Worm (Caenorhabditis elegans): ENCODE measurements around the gene K08E5.5.

Gene K08E5.5

DNA sequence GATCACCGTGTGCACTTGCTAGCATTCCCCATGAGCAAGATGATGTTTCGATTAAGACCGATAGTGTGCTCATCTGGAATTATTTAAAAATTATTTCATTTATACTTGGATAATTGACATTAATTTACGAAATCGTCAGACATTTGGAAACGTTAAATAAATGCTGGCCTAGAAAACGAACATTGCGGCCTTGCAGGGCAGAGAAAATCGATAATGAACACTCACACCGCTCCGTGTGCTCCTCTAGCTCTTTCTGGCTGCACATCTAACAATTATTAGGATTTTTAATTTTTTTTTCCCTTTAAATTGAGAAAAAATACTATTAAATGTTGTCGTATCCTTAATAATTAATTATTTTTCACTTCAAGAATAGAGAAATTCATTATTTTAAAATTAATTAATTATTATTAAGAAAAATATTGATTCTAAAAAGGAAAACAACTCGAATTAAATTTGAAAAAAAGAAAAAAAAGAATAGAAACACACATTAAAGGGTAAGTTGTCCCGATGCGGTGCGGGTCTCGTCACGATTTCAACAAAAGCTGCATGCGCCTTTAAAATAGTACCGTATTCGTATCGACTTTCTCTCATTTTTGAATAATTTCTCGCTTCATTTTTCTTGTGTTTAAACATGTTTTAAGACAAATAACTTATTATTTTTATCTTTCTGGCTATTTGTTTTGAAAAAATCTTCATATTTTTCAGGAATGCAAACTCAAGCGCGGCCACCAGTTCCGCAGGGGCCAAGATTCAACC, 40.0 kb downstream of the K08E5.5 start, which contains the start of the genes gtf-2H3 and ham-3:
Gene gtf-2H3, minus strand, starts transcription at position 73 of the 756 bp plus-strand sequence.
Gene ham-3, plus strand, starts transcription at position 706 of the 756 bp plus-strand sequence.
- TF ChIP-seq pes-1 (GFP tag; IDR thresholded peaks at IDR 0.05) (0 out of 2 replicates have a peak, but pooled peaks have one; percentile 48), hnd-1 (tag; optimal IDR thresholded peaks at IDR 0.05) (no peak), hmbx-1 (tag; optimal IDR thresholded peaks at IDR 0.05) (no peak)

- TF ChIP-seq tra-4 (tag; optimal IDR thresholded peaks at IDR 0.05) (no peak), ceh-36 (tag; optimal IDR thresholded peaks at IDR 0.05) (no peak), F13C5.2 (tag; optimal IDR thresholded peaks at IDR 0.05) (no peak), ceh-13 (GFP tag; optimal IDR thresholded peaks at IDR 0.05) (no peak), tbx-37 (GFP tag; conservative IDR thresholded peaks at IDR 0.05) (no peak), hnd-1 (tag; optimal IDR thresholded peaks at IDR 0.05) (no peak), aly-1 (tag; optimal IDR thresholded peaks at IDR 0.05) (no peak), hmg-4 (GFP tag; optimal IDR thresholded peaks at IDR 0.05) (no peak), B0310.2 (tag; optimal IDR thresholded peaks at IDR 0.05) (no peak), scrt-1 (GFP tag; IDR thresholded peaks at IDR 0.05) (no peak), pes-1 (GFP tag; IDR thresholded peaks at IDR 0.05) (no peak), tbx-11 (GFP tag; IDR thresholded peaks at IDR 0.05) (no peak), flt-1 (GFP tag; IDR thresholded peaks at IDR 0.05) (no peak), hmbx-1 (tag; optimal IDR thresholded peaks at IDR 0.05) (no peak), ama-1 (optimal IDR thresholded peaks at IDR 0.05) (no peak), ets-7 (tag; optimal IDR thresholded peaks at IDR 0.05) (no peak)
Measured at ce11 chrIII:10118818-10119217, 41.5 kb downstream of the K08E5.5 start, which contains the start of gene ZK1128.3. Gene ZK1128.3, minus strand, starts transcription at chrIII:10118918.

- no peak for TF ChIP-seq hnd-1 (tag; optimal IDR thresholded peaks at IDR 0.05)
- no peak for TF ChIP-seq ets-7 (tag; optimal IDR thresholded peaks at IDR 0.05)
- no peak for TF ChIP-seq scrt-1 (GFP tag; IDR thresholded peaks at IDR 0.05)
- no peak for TF ChIP-seq sea-1 (GFP tag; conservative IDR thresholded peaks at IDR 0.05)
- no peak for TF ChIP-seq B0310.2 (tag; optimal IDR thresholded peaks at IDR 0.05)
- no peak for TF ChIP-seq ceh-36 (tag; optimal IDR thresholded peaks at IDR 0.05)
- no peak for TF ChIP-seq tbx-37 (GFP tag; conservative IDR thresholded peaks at IDR 0.05)
- TF ChIP-seq hmg-4 (GFP tag; optimal IDR thresholded peaks at IDR 0.05), result no peak
Measured at ce11 chrIII:10114662-10115061, 45.6 kb downstream of the K08E5.5 start, which contains the start of the genes ZK1128.1 and mett-10. Gene ZK1128.1, minus strand, starts transcription at chrIII:10114760. Gene mett-10, plus strand, starts transcription at chrIII:10115036.

ce11 chrIII:10112958-10113357, 47.3 kb downstream of the K08E5.5 start, which contains the start of gene vps-29:
Gene vps-29, minus strand, starts transcription at chrIII:10113058.
- TF ChIP-seq tbx-11 (GFP tag; IDR thresholded peaks at IDR 0.05) (no peak), sea-1 (GFP tag; conservative IDR thresholded peaks at IDR 0.05) (no peak), F13C5.2 (tag; optimal IDR thresholded peaks at IDR 0.05) (no peak), aly-1 (tag; optimal IDR thresholded peaks at IDR 0.05) (no peak), ceh-36 (tag; optimal IDR thresholded peaks at IDR 0.05) (no peak), scrt-1 (GFP tag; IDR thresholded peaks at IDR 0.05) (no peak), tbx-37 (GFP tag; conservative IDR thresholded peaks at IDR 0.05) (no peak), tra-4 (tag; optimal IDR thresholded peaks at IDR 0.05) (no peak), hnd-1 (tag; optimal IDR thresholded peaks at IDR 0.05) (no peak), hmg-4 (GFP tag; optimal IDR thresholded peaks at IDR 0.05) (no peak), ama-1 (optimal IDR thresholded peaks at IDR 0.05) (no peak), flt-1 (GFP tag; IDR thresholded peaks at IDR 0.05) (no peak), hmbx-1 (tag; optimal IDR thresholded peaks at IDR 0.05) (no peak), B0310.2 (tag; optimal IDR thresholded peaks at IDR 0.05) (no peak), ets-7 (tag; optimal IDR thresholded peaks at IDR 0.05) (no peak), pes-1 (GFP tag; IDR thresholded peaks at IDR 0.05) (no peak), ceh-13 (GFP tag; optimal IDR thresholded peaks at IDR 0.05) (no peak)
